Worm (Caenorhabditis elegans): ENCODE data around the gene irld-60.

DNA sequence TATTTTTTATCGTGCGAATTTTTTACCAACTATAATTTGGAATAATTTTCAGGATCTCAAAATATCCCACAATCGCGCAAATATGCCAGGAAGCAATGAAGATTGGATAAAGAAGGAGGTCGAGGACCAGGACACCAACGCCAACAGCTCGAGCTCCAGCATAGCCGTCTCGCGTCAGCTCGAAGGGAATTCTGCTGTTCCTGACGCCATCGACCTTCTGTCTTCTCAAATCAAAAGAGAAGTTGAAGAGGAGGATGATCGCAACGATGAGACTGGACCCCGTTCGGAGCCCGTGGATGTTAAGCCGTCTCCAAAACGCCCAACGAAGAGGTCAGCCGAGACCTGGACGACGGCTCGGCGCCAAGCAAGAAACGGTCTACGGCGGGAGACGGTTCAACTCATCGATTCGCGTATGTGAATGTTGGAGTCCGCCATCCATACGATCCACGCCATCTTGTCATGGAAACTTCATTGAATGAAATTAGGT lies 4.3 kb downstream of the irld-60 start, which contains the start of gene Y111B2A.21:
- TF ChIP-seq mab-9 (GFP tag; IDR thresholded peaks at IDR 0.05) (no peak), unc-62 (GFP tag; optimal IDR thresholded peaks at IDR 0.05) (no peak), nhr-76 (tag; optimal IDR thresholded peaks at IDR 0.05) (no peak), elt-3 (tag; optimal IDR thresholded peaks at IDR 0.05) (no peak), lin-13 (GFP tag; optimal IDR thresholded peaks at IDR 0.05) (no peak), xbp-1 (tag; optimal IDR thresholded peaks at IDR 0.05) (no peak)

Data from whole organism, L1 larva.